Worm (Caenorhabditis elegans) whole organism, mixed stage, embryonic: ENCODE data around the gene F26F4.12.

Source experiments
- elt-1 ChIP-seq: sonication (generic microtip); optimal IDR thresholded peaks from 2 replicates; lab custom pipeline; 2017; ENCODE audit warnings: missing genetic modification characterization, mild to moderate bottlenecking, missing compliant biosample characterization, antibody characterized with exemption, moderate library complexity, borderline replicate concordance; ENCODE audit not compliant: insufficient read depth
- elt-3 ChIP-seq: fragments of 150-350 bp; optimal IDR thresholded peaks from 2 replicates; lab custom pipeline; 2014; ENCODE audit warnings: missing biosample characterization, missing genetic modification characterization
- lsy-2 ChIP-seq: fragments of 150-350 bp; optimal IDR thresholded peaks from 2 replicates; lab custom pipeline; 2014; ENCODE audit warnings: missing biosample characterization, missing genetic modification characterization
- mep-1 ChIP-seq: fragments of 150-350 bp; optimal IDR thresholded peaks from 2 replicates; lab custom pipeline; 2017; ENCODE audit warnings: missing biosample characterization, missing genetic modification reagents, missing genetic modification characterization, inconsistent platforms
- mls-2 ChIP-seq: sonication (generic microtip); optimal IDR thresholded peaks from 2 replicates; lab custom pipeline; 2016; ENCODE audit warnings: mild to moderate bottlenecking, missing genetic modification characterization, moderate library complexity, missing compliant biosample characterization
- nhr-237 ChIP-seq: fragments of 150-350 bp; optimal IDR thresholded peaks from 2 replicates; lab custom pipeline; 2014; ENCODE audit warnings: missing biosample characterization, missing genetic modification characterization

DNA sequence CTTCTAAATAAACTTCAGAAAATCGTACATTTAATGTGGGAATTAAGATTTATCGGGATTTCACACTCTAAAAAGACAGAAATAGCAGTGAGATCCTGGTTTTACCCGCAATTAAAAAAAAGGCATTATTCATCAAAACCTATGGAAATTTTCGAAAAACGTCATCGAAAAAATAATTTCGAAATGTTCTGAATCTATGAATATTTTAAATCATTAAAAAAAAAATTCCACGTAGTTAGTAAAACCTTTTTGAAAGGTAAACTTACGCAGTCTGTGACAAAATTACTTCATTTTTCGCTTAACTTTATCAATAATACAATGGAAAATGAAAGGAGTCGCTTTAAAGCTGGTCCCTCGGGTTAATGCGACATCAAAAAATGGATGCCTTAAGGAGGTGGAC, 46.7 kb upstream of the F26F4.12 start, which contains the start of gene C26E6.1:
- no peak for TF ChIP-seq nhr-237
- no peak for TF ChIP-seq elt-3 (tag; lab: Kevin White, UChicago)
- TF ChIP-seq lsy-2 = no peak
- TF ChIP-seq mls-2 (tag; lab: Kevin White, UChicago) = no peak
- no peak for TF ChIP-seq elt-1 (tag; lab: Kevin White, UChicago)
- no peak for TF ChIP-seq mep-1 (tag; lab: Kevin White, UChicago)
